Fruit fly (Drosophila melanogaster) whole organism, wandering third instar larva: ENCODE data around the gene CG18259.

Experiments
- Abd-B ChIP-seq: fragments of >200 bp; optimal IDR thresholded peaks from 2 replicates; lab custom pipeline; 2017; ENCODE audit warnings: missing biosample characterization, missing genetic modification characterization
- CG32264 ChIP-seq: fragments of 200-800 bp; sonication (Bioruptor generic); optimal IDR thresholded peaks from 2 replicates; lab custom pipeline; 2016; ENCODE audit warnings: missing biosample characterization, missing genetic modification characterization
- CG9705 ChIP-seq: fragments of 200-800 bp; sonication (Bioruptor generic); optimal IDR thresholded peaks from 2 replicates; lab custom pipeline; 2018; ENCODE audit warnings: missing biosample characterization, mild to moderate bottlenecking, missing genetic modification characterization
- CrebA ChIP-seq: fragments of 200-800 bp; sonication (Bioruptor generic); optimal IDR thresholded peaks from 2 replicates; lab custom pipeline; 2016; ENCODE audit warnings: missing biosample characterization, mild to moderate bottlenecking, missing genetic modification characterization, borderline replicate concordance
- Dfd ChIP-seq: fragments of >200 bp; optimal IDR thresholded peaks from 2 replicates; lab custom pipeline; 2017; ENCODE audit warnings: missing biosample characterization, missing genetic modification characterization
- Dif ChIP-seq: fragments of 200-275, 200-300 bp; sonication (Bioruptor generic); optimal IDR thresholded peaks from 2 replicates; lab custom pipeline; 2018; ENCODE audit warnings: missing biosample characterization, missing genetic modification characterization; ENCODE audit not compliant: partially characterized antibody
- GATAd ChIP-seq: sonication (Bioruptor generic); optimal IDR thresholded peaks from 2 replicates; lab custom pipeline; 2016; ENCODE audit warnings: missing biosample characterization, missing genetic modification characterization
- HLH106 ChIP-seq: fragments of 200-800 bp; optimal IDR thresholded peaks from 3 replicates; lab custom pipeline; 2019; ENCODE audit warnings: missing biosample characterization, mild to moderate bottlenecking, missing genetic modification characterization, moderate library complexity
- Hnf4 ChIP-seq: fragments of 200-800 bp; sonication (Bioruptor generic); optimal IDR thresholded peaks from 2 replicates; lab custom pipeline; 2016; ENCODE audit warnings: missing biosample characterization, mild to moderate bottlenecking, missing genetic modification characterization
- Hr78 ChIP-seq: fragments of >200 bp; optimal IDR thresholded peaks from 2 replicates; lab custom pipeline; 2017; ENCODE audit warnings: missing biosample characterization, missing genetic modification characterization
- Hr83 ChIP-seq: fragments of 200-300 bp; sonication (Bioruptor generic); optimal IDR thresholded peaks from 2 replicates; lab custom pipeline; 2016; ENCODE audit warnings: missing biosample characterization, mild to moderate bottlenecking, missing genetic modification characterization, moderate library complexity; ENCODE audit not compliant: poor library complexity, severe bottlenecking
- Jra ChIP-seq: sonication (Bioruptor generic); optimal IDR thresholded peaks from 2 replicates; lab custom pipeline; 2016; ENCODE audit warnings: missing biosample characterization, missing genetic modification characterization
- Mio ChIP-seq: sonication (Bioruptor generic); optimal IDR thresholded peaks from 2 replicates; lab custom pipeline; 2016; ENCODE audit warnings: missing biosample characterization, missing genetic modification characterization
- Myc ChIP-seq: fragments of >200 bp; optimal IDR thresholded peaks from 2 replicates; lab custom pipeline; 2017
- N ChIP-seq: fragments of >200 bp; optimal IDR thresholded peaks from 2 replicates; lab custom pipeline; 2018; ENCODE audit warnings: missing biosample characterization, missing external identifiers, missing genetic modification characterization
- OdsH ChIP-seq: fragments of 200-800 bp; sonication (Bioruptor generic); optimal IDR thresholded peaks from 2 replicates; lab custom pipeline; 2016; ENCODE audit warnings: missing biosample characterization, mild to moderate bottlenecking, missing genetic modification characterization
- Rel ChIP-seq, 2 experiments: fragments of 200-800 bp; sonication (Bioruptor generic) in 1 of 2; optimal IDR thresholded peaks; 2 replicates in 1 of 2; 3 replicates in 1 of 2; lab custom pipeline; 2016 to 2019; ENCODE audit warnings: mild to moderate bottlenecking in 2 of 2, missing biosample characterization in 2 of 2, missing genetic modification characterization in 2 of 2, moderate library complexity in 1 of 2
- Sp1 ChIP-seq: fragments of 200-800 bp; sonication (Bioruptor generic); optimal IDR thresholded peaks from 3 replicates; lab custom pipeline; 2019; ENCODE audit warnings: missing biosample characterization, mild to moderate bottlenecking, missing genetic modification characterization, moderate library complexity
- Vsx2 ChIP-seq: fragments of 200-300, 225-300 bp; sonication (Bioruptor generic); optimal IDR thresholded peaks from 2 replicates; lab custom pipeline; 2018; ENCODE audit warnings: missing biosample characterization, missing genetic modification characterization; ENCODE audit not compliant: partially characterized antibody
- br ChIP-seq: fragments of 200-800 bp; sonication (Bioruptor generic); optimal IDR thresholded peaks from 2 replicates; lab custom pipeline; 2016; ENCODE audit warnings: missing biosample characterization, missing genetic modification characterization
- brk ChIP-seq: fragments of 200-800 bp; sonication (Bioruptor generic); optimal IDR thresholded peaks from 2 replicates; lab custom pipeline; 2016; ENCODE audit warnings: missing biosample characterization, mild to moderate bottlenecking, missing genetic modification characterization
- dl ChIP-seq, 2 experiments: fragments of 175-275, 200-275 bp in 1 of 2; fragments of 200-275 bp in 1 of 2; sonication (Bioruptor generic); optimal IDR thresholded peaks; lab custom pipeline; 2018; ENCODE audit warnings: mild to moderate bottlenecking in 2 of 2, missing biosample characterization in 2 of 2, missing genetic modification characterization in 2 of 2, moderate library complexity in 2 of 2; ENCODE audit not compliant: partially characterized antibody in 2 of 2, insufficient read depth in 1 of 2
- dmrt93B ChIP-seq: fragments of 200-800 bp; sonication (Bioruptor generic); optimal IDR thresholded peaks from 2 replicates; lab custom pipeline; 2018; ENCODE audit warnings: missing biosample characterization, mild to moderate bottlenecking, missing genetic modification characterization
- dsf ChIP-seq: sonication (Bioruptor generic); optimal IDR thresholded peaks from 2 replicates; lab custom pipeline; 2016; ENCODE audit warnings: missing biosample characterization, missing genetic modification characterization, borderline replicate concordance
- ey ChIP-seq: fragments of 200-800 bp; sonication (Bioruptor generic); optimal IDR thresholded peaks from 2 replicates; lab custom pipeline; 2016; ENCODE audit warnings: missing biosample characterization, missing genetic modification characterization
- foxo ChIP-seq, 2 experiments: fragments of 200-800 bp; sonication (Bioruptor generic); optimal IDR thresholded peaks; 2 replicates in 1 of 2; 3 replicates in 1 of 2; lab custom pipeline; 2016 to 2017; ENCODE audit warnings: missing biosample characterization in 2 of 2, missing genetic modification characterization in 2 of 2
- fru ChIP-seq: fragments of 200-800 bp; sonication (Bioruptor generic); optimal IDR thresholded peaks from 3 replicates; lab custom pipeline; 2016; ENCODE audit warnings: missing biosample characterization, mild to moderate bottlenecking, missing genetic modification characterization
- h ChIP-seq: fragments of 200-800 bp; sonication (Bioruptor generic); optimal IDR thresholded peaks from 3 replicates; lab custom pipeline; 2016; ENCODE audit warnings: missing biosample characterization, mild to moderate bottlenecking, missing genetic modification characterization
- jim ChIP-seq: fragments of 175-275, 200-325 bp; sonication (Bioruptor generic); optimal IDR thresholded peaks from 2 replicates; lab custom pipeline; 2016; ENCODE audit warnings: missing biosample characterization, mild to moderate bottlenecking, missing genetic modification characterization
- lola ChIP-seq: fragments of >200 bp; optimal IDR thresholded peaks from 2 replicates; lab custom pipeline; 2017; ENCODE audit warnings: missing biosample characterization, missing genetic modification characterization
- pan ChIP-seq: fragments of >200 bp; optimal IDR thresholded peaks from 2 replicates; lab custom pipeline; 2017
- psq ChIP-seq: fragments of 200-800 bp; sonication (Bioruptor generic); optimal IDR thresholded peaks from 3 replicates; lab custom pipeline; 2017; ENCODE audit warnings: missing biosample characterization, mild to moderate bottlenecking, missing genetic modification characterization, moderate library complexity
- rgr ChIP-seq: fragments of 200-800 bp; sonication (Bioruptor generic); optimal IDR thresholded peaks from 3 replicates; lab custom pipeline; 2016; ENCODE audit warnings: missing biosample characterization, mild to moderate bottlenecking, missing genetic modification characterization
- sage ChIP-seq: fragments of 200-800 bp; sonication (Bioruptor generic); optimal IDR thresholded peaks from 2 replicates; lab custom pipeline; 2016; ENCODE audit warnings: missing biosample characterization, mild to moderate bottlenecking, missing genetic modification characterization
- sv ChIP-seq: fragments of 200-800 bp; sonication (Bioruptor generic); optimal IDR thresholded peaks from 3 replicates; lab custom pipeline; 2016; ENCODE audit warnings: missing biosample characterization, missing genetic modification characterization
- tai ChIP-seq: sonication (Bioruptor generic); optimal IDR thresholded peaks from 2 replicates; lab custom pipeline; 2016; ENCODE audit warnings: missing biosample characterization, missing genetic modification characterization
- usp ChIP-seq: fragments of >200 bp; optimal IDR thresholded peaks from 2 replicates; lab custom pipeline; 2017; ENCODE audit warnings: missing biosample characterization, missing genetic modification characterization
- woc ChIP-seq: sonication (Bioruptor generic); optimal IDR thresholded peaks from 2 replicates; lab custom pipeline; 2016; ENCODE audit warnings: missing biosample characterization, mild to moderate bottlenecking, missing genetic modification characterization

Gene CG18259

DNA sequence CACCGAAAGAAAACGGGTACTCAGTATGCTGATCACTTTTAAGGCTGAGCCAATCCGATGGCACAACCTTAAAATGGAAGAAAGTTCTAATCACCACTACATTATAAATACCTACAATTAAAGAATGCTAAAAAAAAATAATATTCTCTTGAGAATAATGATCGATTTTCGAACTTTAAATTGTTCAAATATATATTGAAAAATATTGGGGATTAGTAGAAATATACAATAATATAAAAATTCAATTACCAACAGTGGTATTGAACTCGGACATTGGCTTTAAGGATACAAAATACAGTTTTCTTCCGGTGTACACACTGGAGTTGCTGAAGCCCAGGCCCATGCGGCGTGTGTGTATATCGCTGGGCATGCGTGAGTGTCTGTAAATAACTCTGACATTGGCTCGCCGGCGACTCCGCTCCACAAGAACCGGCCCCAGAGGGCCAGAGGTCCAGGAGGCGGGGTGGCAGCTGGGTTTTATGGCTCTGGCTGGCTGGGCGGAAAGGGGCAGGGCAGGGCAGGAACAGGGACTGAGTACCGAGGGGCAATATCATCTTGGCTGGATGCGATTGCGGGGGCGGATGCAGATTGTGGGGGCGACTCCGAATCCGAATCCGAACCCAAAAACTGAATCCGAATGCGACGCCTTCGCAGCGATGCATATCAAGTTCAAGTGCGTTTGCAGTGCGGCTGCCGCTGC is 7.3 kb downstream of the CG18259 start:
- TF ChIP-seq Vsx2 (GFP tag; lab: Kevin White, UChicago) (no peak), Abd-B (GFP tag; lab: Kevin White, UChicago) (no peak), ey (GFP tag; lab: Kevin White, UChicago) (peak; percentile 70), tai (GFP tag; lab: Kevin White, UChicago) (no peak), psq (GFP tag; lab: Kevin White, UChicago) (peak; percentile 75), sv (GFP tag; lab: Kevin White, UChicago) (peak; percentile 14), woc (GFP tag; lab: Kevin White, UChicago) (peak; percentile 65), CG9705 (GFP tag; lab: Kevin White, UChicago) (peak; percentile 84), usp (no peak), Dif (GFP tag; lab: Kevin White, UChicago) (no peak), Hr78 (GFP tag; lab: Kevin White, UChicago) (no peak), Mio (GFP tag; lab: Kevin White, UChicago) (no peak), foxo (GFP tag; optimal IDR thresholded peaks at IDR 0.05; lab: Kevin White, UChicago) (peak in 1 of 2 experiments; percentile 84), h (GFP tag; lab: Kevin White, UChicago) (peak; percentile 72), Hnf4 (GFP tag; lab: Kevin White, UChicago) (peak; percentile 48), pan (no peak), Jra (GFP tag; lab: Kevin White, UChicago) (peak; percentile 12), rgr (GFP tag; lab: Kevin White, UChicago) (peak; percentile 67), Dfd (GFP tag; lab: Kevin White, UChicago) (no peak), Sp1 (GFP tag; lab: Kevin White, UChicago) (peak; percentile 91), dsf (GFP tag; lab: Kevin White, UChicago) (peak; percentile 41), fru (GFP tag; lab: Kevin White, UChicago) (peak; percentile 79), dl (GFP tag; optimal IDR thresholded peaks at IDR 0.05; lab: Kevin White, UChicago; ENCODE audit: insufficient read depth in 1 of 2, partially characterized antibody in 2 of 2) (peak in 1 of 2 experiments; percentile 24), dmrt93B (GFP tag; lab: Kevin White, UChicago) (peak; percentile 80), GATAd (GFP tag; lab: Kevin White, UChicago) (no peak), CrebA (no peak), br (GFP tag; lab: Kevin White, UChicago) (peak; percentile 66), Myc (lab: Kevin White, UChicago) (no peak), Rel (GFP tag; optimal IDR thresholded peaks at IDR 0.05; lab: Kevin White, UChicago) (no peak), Rel (tag; optimal IDR thresholded peaks at IDR 0.05; lab: Kevin White, UChicago) (no peak), lola (GFP tag; lab: Kevin White, UChicago) (no peak), HLH106 (tag; lab: Kevin White, UChicago) (peak; percentile 87), sage (GFP tag; lab: Kevin White, UChicago) (peak; percentile 2), N (GFP tag; lab: Kevin White, UChicago) (no peak), OdsH (GFP tag; lab: Kevin White, UChicago) (peak; percentile 82), jim (GFP tag; lab: Kevin White, UChicago) (no peak), Hr83 (no peak), CG32264 (GFP tag; lab: Kevin White, UChicago) (no peak)

DNA sequence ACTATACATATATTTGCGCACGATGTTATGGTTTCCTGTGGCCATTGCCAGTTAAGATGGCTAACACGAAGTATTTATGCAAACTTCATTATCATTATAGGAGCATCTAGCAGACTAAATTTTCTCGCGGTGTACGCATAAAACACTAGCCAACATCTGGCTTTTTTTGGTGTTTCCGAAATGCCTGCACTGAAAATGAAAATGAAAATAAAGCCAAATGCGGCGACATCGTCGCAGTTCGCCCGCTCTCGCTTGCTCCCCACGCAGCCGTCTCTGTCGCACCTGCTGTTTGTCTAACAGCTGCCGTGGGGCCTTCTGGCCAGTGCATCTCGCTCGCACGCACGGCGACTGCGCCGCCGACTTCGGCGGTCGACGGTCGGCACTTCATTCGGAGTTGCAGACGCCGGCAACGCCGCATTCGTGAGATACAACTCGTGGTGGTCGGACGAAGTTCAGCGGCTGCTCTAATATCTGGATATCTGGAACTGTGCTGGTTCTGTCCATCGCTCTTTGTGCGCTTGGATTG is 8.4 kb downstream of the CG18259 start, which contains the start of gene CG6891:
Gene CG6891 (plus strand): TSS at position 411 of the 526 bp plus-strand sequence.
- TF ChIP-seq jim (GFP tag; lab: Kevin White, UChicago) (no peak), dmrt93B (GFP tag; lab: Kevin White, UChicago) (peak; percentile 9), woc (GFP tag; lab: Kevin White, UChicago) (peak; percentile 58), Vsx2 (GFP tag; lab: Kevin White, UChicago) (no peak), fru (GFP tag; lab: Kevin White, UChicago) (peak; percentile 21), ey (GFP tag; lab: Kevin White, UChicago) (peak; percentile 48), Sp1 (GFP tag; lab: Kevin White, UChicago) (peak; percentile 51), usp (no peak), h (GFP tag; lab: Kevin White, UChicago) (peak; percentile 28), CG32264 (GFP tag; lab: Kevin White, UChicago) (no peak), CrebA (no peak), Dfd (GFP tag; lab: Kevin White, UChicago) (no peak), N (GFP tag; lab: Kevin White, UChicago) (no peak), sv (GFP tag; lab: Kevin White, UChicago) (no peak), foxo (GFP tag; optimal IDR thresholded peaks at IDR 0.05; lab: Kevin White, UChicago) (peak in 1 of 2 experiments; percentile 40), psq (GFP tag; lab: Kevin White, UChicago) (no peak), Rel (GFP tag; optimal IDR thresholded peaks at IDR 0.05; lab: Kevin White, UChicago) (no peak), Rel (tag; optimal IDR thresholded peaks at IDR 0.05; lab: Kevin White, UChicago) (peak; percentile 33), dsf (GFP tag; lab: Kevin White, UChicago) (no peak), Myc (lab: Kevin White, UChicago) (peak; percentile 82), HLH106 (tag; lab: Kevin White, UChicago) (peak; percentile 52), Abd-B (GFP tag; lab: Kevin White, UChicago) (no peak), Mio (GFP tag; lab: Kevin White, UChicago) (no peak), OdsH (GFP tag; lab: Kevin White, UChicago) (no peak), lola (GFP tag; lab: Kevin White, UChicago) (no peak), CG9705 (GFP tag; lab: Kevin White, UChicago) (peak; percentile 21), Dif (GFP tag; lab: Kevin White, UChicago) (peak; percentile 13), Hnf4 (GFP tag; lab: Kevin White, UChicago) (peak; percentile 6), GATAd (GFP tag; lab: Kevin White, UChicago) (no peak), tai (GFP tag; lab: Kevin White, UChicago) (no peak), brk (GFP tag; lab: Kevin White, UChicago) (no peak), dl (GFP tag; optimal IDR thresholded peaks at IDR 0.05; lab: Kevin White, UChicago; ENCODE audit: insufficient read depth in 1 of 2, partially characterized antibody in 2 of 2) (no peak), Hr78 (GFP tag; lab: Kevin White, UChicago) (no peak), pan (no peak), sage (GFP tag; lab: Kevin White, UChicago) (no peak), rgr (GFP tag; lab: Kevin White, UChicago) (peak; percentile 3), br (GFP tag; lab: Kevin White, UChicago) (no peak), Jra (GFP tag; lab: Kevin White, UChicago) (no peak), Hr83 (no peak)
